Worm (Caenorhabditis elegans) whole organism, L3 larva: ENCODE results near the gene dhs-23.

Experiments
- fos-1 ChIP-seq: fragments of 150-350 bp; optimal IDR thresholded peaks from 2 replicates; lab custom pipeline; 2014; ENCODE audit warnings: missing biosample characterization, missing genetic modification characterization
- nhr-28 ChIP-seq: fragments of 150-350 bp; optimal IDR thresholded peaks from 2 replicates; lab custom pipeline; 2014; ENCODE audit warnings: missing biosample characterization, missing genetic modification characterization

ce11 chrV:15369707-15370106 lies 11.3 kb upstream of the dhs-23 start, which contains the start of gene nhr-269:
- TF ChIP-seq fos-1 (tag; lab: Kevin White, UChicago), result no peak
- no peak for TF ChIP-seq nhr-28 (tag; lab: Kevin White, UChicago)
